Worm (Caenorhabditis elegans): ENCODE measurements around the gene str-252.

ce11 chrV:13942082-13942481 is 25.8 kb downstream of the str-252 start, which contains the start of gene dpr-1:
- TF ChIP-seq nhr-12 (tag; optimal IDR thresholded peaks at IDR 0.05) = no peak
- no peak for TF ChIP-seq unc-62 (GFP tag; optimal IDR thresholded peaks at IDR 0.05)
- TF ChIP-seq crh-2 (tag; optimal IDR thresholded peaks at IDR 0.05) = no peak
- no peak for TF ChIP-seq blmp-1 (tag; optimal IDR thresholded peaks at IDR 0.05; ENCODE audit: insufficient read depth)
- no peak for TF ChIP-seq snpc-4 (tag; optimal IDR thresholded peaks at IDR 0.05)
- TF ChIP-seq unc-55 (GFP tag; optimal IDR thresholded peaks at IDR 0.05) = no peak
- no peak for TF ChIP-seq ceh-82 (tag; optimal IDR thresholded peaks at IDR 0.05)
- TF ChIP-seq elt-3 (tag; optimal IDR thresholded peaks at IDR 0.05) = no peak
- no peak for TF ChIP-seq nhr-23 (tag; optimal IDR thresholded peaks at IDR 0.05)
